Worm (Caenorhabditis elegans) whole organism, young adult: ENCODE data around the gene F31F4.11.

ENCODE experiments used
- B0261.1 ChIP-seq: sonication (generic microtip); optimal IDR thresholded peaks from 2 replicates; lab custom pipeline; 2016; ENCODE audit warnings: mild to moderate bottlenecking, missing genetic modification characterization, moderate library complexity, missing compliant biosample characterization
- ama-1 ChIP-seq, 3 experiments: fragments of 150-350 bp in 1 of 3; sonication (generic microtip) in 2 of 3; optimal IDR thresholded peaks; 2 replicates each; lab custom pipeline; 2014 to 2018; ENCODE audit warnings: missing biosample characterization in 2 of 3, missing genetic modification characterization in 2 of 3, missing genetic modification reagents in 2 of 3
- efl-1 ChIP-seq: fragments of 150-350 bp; optimal IDR thresholded peaks from 2 replicates; lab custom pipeline; 2014; ENCODE audit warnings: missing biosample characterization, missing genetic modification reagents, missing genetic modification characterization
- egl-18 ChIP-seq: fragments of 200-800 bp; sonication (Bioruptor generic); IDR thresholded peaks from 2 replicates; pipeline ENCODE4 v1.3.6; 2022; ENCODE audit warnings: missing genetic modification reagents, missing genetic modification characterization, missing compliant biosample characterization
- lsy-27 ChIP-seq: sonication (generic microtip); optimal IDR thresholded peaks from 2 replicates; lab custom pipeline; 2017; ENCODE audit warnings: missing genetic modification characterization, mild to moderate bottlenecking, missing compliant biosample characterization, antibody characterized with exemption, missing genotype, borderline replicate concordance; ENCODE audit not compliant: insufficient read depth
- snpc-3.4 ChIP-seq: sonication (generic microtip); optimal IDR thresholded peaks from 2 replicates; lab custom pipeline; 2017; ENCODE audit warnings: missing genetic modification characterization, mild to moderate bottlenecking, missing compliant biosample characterization, antibody characterized with exemption, moderate library complexity, missing genotype, missing genetic modification reagents

DNA sequence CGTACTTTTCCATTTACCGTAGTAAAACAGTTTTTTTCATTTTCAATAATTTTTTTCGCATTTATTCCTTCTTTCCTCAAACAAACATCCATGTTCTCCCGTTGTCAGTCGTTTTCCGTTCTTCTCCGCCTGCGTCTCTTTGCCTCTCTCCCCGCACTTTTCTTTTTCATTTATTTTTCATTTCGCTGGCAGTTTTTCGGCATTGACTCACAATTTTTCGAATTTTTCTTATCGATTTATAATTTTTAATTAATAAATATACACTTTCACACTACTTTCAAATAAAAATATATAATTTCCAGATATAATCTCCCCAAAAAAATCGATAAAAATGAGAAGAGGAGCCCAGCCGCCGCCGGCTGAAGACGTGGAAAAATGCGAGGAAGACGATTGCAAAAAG is 23.1 kb upstream of the F31F4.11 start, which contains the start of gene H25P19.1:
- no peak for TF ChIP-seq efl-1 (GFP tag; lab: Kevin White, UChicago)
- TF ChIP-seq ama-1 (optimal IDR thresholded peaks at IDR 0.05; lab: Kevin White, UChicago): no peak
- TF ChIP-seq ama-1 (GFP tag; optimal IDR thresholded peaks at IDR 0.05; lab: Kevin White, UChicago): no peak
- no peak for TF ChIP-seq snpc-3.4 (tag; lab: Kevin White, UChicago)
- no peak for TF ChIP-seq lsy-27 (tag; lab: Kevin White, UChicago)
- no peak for TF ChIP-seq B0261.1 (tag; lab: Kevin White, UChicago)
- no peak for TF ChIP-seq egl-18
